Fruit fly (Drosophila melanogaster): ENCODE measurements around the gene CG9521.

The CG9521 gene

dm6 chrX:14805646-14806045 is 47.4 kb downstream of the CG9521 start (continued):
- no peak for TF ChIP-seq CG31224 (GFP tag; IDR thresholded peaks at IDR 0.05)
- TF ChIP-seq Camta (GFP tag; optimal IDR thresholded peaks at IDR 0.05), result peak; percentile 8
- TF ChIP-seq TFAM (GFP tag; optimal IDR thresholded peaks at IDR 0.05), result no peak
- TF ChIP-seq bab2 (GFP tag; optimal IDR thresholded peaks at IDR 0.05), result peak; percentile 23
- TF ChIP-seq sens (GFP tag), result peak; percentile 90
- TF ChIP-seq Bgb (GFP tag; IDR thresholded peaks at IDR 0.05; ENCODE audit: partially characterized antibody), result no peak
- TF ChIP-seq CG2199 (GFP tag; IDR thresholded peaks at IDR 0.05), result no peak
- no peak for TF ChIP-seq CG4328 (GFP tag; optimal IDR thresholded peaks at IDR 0.05)
- TF ChIP-seq row (GFP tag; IDR thresholded peaks at IDR 0.05), result no peak
- no peak for TF ChIP-seq Hr51 (GFP tag; optimal IDR thresholded peaks at IDR 0.05)
- no peak for TF ChIP-seq vnd (GFP tag; IDR thresholded peaks at IDR 0.05; ENCODE audit: partially characterized antibody)
- no peak for TF ChIP-seq hbn (GFP tag; IDR thresholded peaks at IDR 0.05; ENCODE audit: partially characterized antibody)
- no peak for TF ChIP-seq D (optimal IDR thresholded peaks at IDR 0.05)
- no peak for TF ChIP-seq D (GFP tag; optimal IDR thresholded peaks at IDR 0.05)
- no peak for TF ChIP-seq CG11093 (GFP tag; IDR thresholded peaks at IDR 0.05)
- TF ChIP-seq Sry-β (GFP tag; optimal IDR thresholded peaks at IDR 0.05), result no peak
- TF ChIP-seq CG2875 (GFP tag; optimal IDR thresholded peaks at IDR 0.05), result peak; percentile 24
- no peak for TF ChIP-seq croc (GFP tag; conservative IDR thresholded peaks at IDR 0.05)
- no peak for TF ChIP-seq peb (GFP tag; IDR thresholded peaks at IDR 0.05)
- TF ChIP-seq CG10959 (GFP tag; IDR thresholded peaks at IDR 0.05), result no peak
- no peak for TF ChIP-seq jigr1 (GFP tag; IDR thresholded peaks at IDR 0.05)
- no peak for TF ChIP-seq Trl (optimal IDR thresholded peaks at IDR 0.05)
- TF ChIP-seq Trl (GFP tag; optimal IDR thresholded peaks at IDR 0.05), result no peak
- TF ChIP-seq CG14441 (GFP tag; IDR thresholded peaks at IDR 0.05), result no peak
- TF ChIP-seq twi (tag; optimal IDR thresholded peaks at IDR 0.05), result no peak
- no peak for TF ChIP-seq Ravus (GFP tag; IDR thresholded peaks at IDR 0.05)
- no peak for TF ChIP-seq YL-1 (GFP tag; optimal IDR thresholded peaks at IDR 0.05)
- TF ChIP-seq CG8944 (GFP tag; optimal IDR thresholded peaks at IDR 0.05), result no peak
- no peak for TF ChIP-seq trem (tag; optimal IDR thresholded peaks at IDR 0.05)
- TF ChIP-seq CG32772 (GFP tag; IDR thresholded peaks at IDR 0.05), result no peak
- TF ChIP-seq CG7963 (GFP tag; IDR thresholded peaks at IDR 0.05; ENCODE audit: partially characterized antibody), result no peak
- no peak for TF ChIP-seq Rx (GFP tag; IDR thresholded peaks at IDR 0.05)
- TF ChIP-seq zfh1 (GFP tag; IDR thresholded peaks at IDR 0.05), result no peak
- TF ChIP-seq pum (GFP tag; optimal IDR thresholded peaks at IDR 0.05), result no peak
- TF ChIP-seq CG16813 (GFP tag; IDR thresholded peaks at IDR 0.05; ENCODE audit: partially characterized antibody), result no peak
- TF ChIP-seq sug (tag; optimal IDR thresholded peaks at IDR 0.05), result no peak
- TF ChIP-seq CG1529 (GFP tag; optimal IDR thresholded peaks at IDR 0.05), result no peak
- no peak for TF ChIP-seq CG7556 (GFP tag; optimal IDR thresholded peaks at IDR 0.05)
- no peak for TF ChIP-seq ranshi (GFP tag; IDR thresholded peaks at IDR 0.05)
- peak; percentile 46 for TF ChIP-seq Xrp1 (GFP tag; IDR thresholded peaks at IDR 0.05)
- TF ChIP-seq sisA (GFP tag; IDR thresholded peaks at IDR 0.05), result no peak
- no peak for TF ChIP-seq vfl (GFP tag; optimal IDR thresholded peaks at IDR 0.05)
- TF ChIP-seq CG11560 (tag; IDR thresholded peaks at IDR 0.05), result no peak
- peak; percentile 13 for TF ChIP-seq fd96Cb (tag; optimal IDR thresholded peaks at IDR 0.05)
- no peak for TF ChIP-seq Hmr (GFP tag; optimal IDR thresholded peaks at IDR 0.05)
- no peak for TF ChIP-seq Neu2 (GFP tag; optimal IDR thresholded peaks at IDR 0.05; ENCODE audit: borderline replicate concordance)
- TF ChIP-seq CG14667 (GFP tag; IDR thresholded peaks at IDR 0.05), result 0 out of 2 replicates have a peak, but pooled peaks have one; percentile 32
- TF ChIP-seq ftz-f1 (GFP tag; optimal IDR thresholded peaks at IDR 0.05), result no peak
- no peak for TF ChIP-seq Usf (GFP tag; optimal IDR thresholded peaks at IDR 0.05)
- TF ChIP-seq maf-S (GFP tag; optimal IDR thresholded peaks at IDR 0.05), result no peak
- TF ChIP-seq CG6689 (GFP tag; IDR thresholded peaks at IDR 0.05), result 0 out of 2 replicates have a peak, but pooled peaks have one; percentile 9
- no peak for TF ChIP-seq CG9215 (GFP tag; IDR thresholded peaks at IDR 0.05)
- TF ChIP-seq CG14965 (GFP tag; optimal IDR thresholded peaks at IDR 0.05; ENCODE audit: borderline replicate concordance), result no peak

Measured in whole organism, embryonic.